Fruit fly (Drosophila melanogaster) whole organism, prepupa: ENCODE results near the gene CG33333.

Experiments used
- CG10631 ChIP-seq: fragments of 200-800 bp; sonication (Bioruptor generic); optimal IDR thresholded peaks from 2 replicates; lab custom pipeline; 2016; ENCODE audit warnings: missing biosample characterization, missing genetic modification characterization
- CG11762 ChIP-seq: fragments of 200-800 bp; sonication (Bioruptor generic); optimal IDR thresholded peaks from 3 replicates; lab custom pipeline; 2016; ENCODE audit warnings: missing biosample characterization, missing genetic modification characterization; ENCODE audit not compliant: insufficient read depth
- Eip93F ChIP-seq: fragments of 200-800 bp; sonication (Bioruptor generic); optimal IDR thresholded peaks from 2 replicates; lab custom pipeline; 2016; ENCODE audit warnings: missing biosample characterization, mild to moderate bottlenecking, missing genetic modification characterization
- Gug ChIP-seq: fragments of 200-800 bp; sonication (Bioruptor generic); IDR thresholded peaks from 2 replicates; pipeline ENCODE4 v1.3.6; 2022; ENCODE audit warnings: missing biosample characterization, missing genetic modification characterization
- eg ChIP-seq: fragments of 200-800 bp; sonication (Bioruptor generic); IDR thresholded peaks from 3 replicates; pipeline ENCODE4 v1.3.6; 2022; ENCODE audit warnings: missing biosample characterization, missing genetic modification characterization

DNA sequence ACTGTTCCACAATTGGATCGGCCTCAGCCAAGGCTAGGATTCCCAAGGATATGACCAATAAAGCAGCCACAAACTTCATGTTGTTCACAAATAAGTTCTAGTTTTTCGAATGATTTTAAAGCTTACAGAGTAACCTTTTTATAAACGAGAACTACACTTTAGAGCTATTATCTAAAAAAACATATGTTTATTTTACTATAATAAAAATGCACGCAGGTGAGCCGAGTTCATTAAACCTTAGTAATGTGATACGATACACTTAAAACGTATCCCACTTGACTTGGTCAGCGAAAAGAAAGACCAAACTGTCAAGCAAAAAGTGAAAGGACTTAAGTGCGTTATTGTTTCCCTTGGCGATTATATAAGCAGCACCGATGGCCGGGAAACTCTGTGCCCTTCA lies 17.1 kb downstream of the CG33333 start, which contains the start of gene CG44090:
- TF ChIP-seq Eip93F (GFP tag; lab: Kevin White, UChicago) (no peak), eg (GFP tag; lab: Robert Waterston, UW) (no peak), CG11762 (no peak), Gug (no peak), CG10631 (no peak)
